Worm (Caenorhabditis elegans): ENCODE measurements around the gene F54C9.9.

DNA sequence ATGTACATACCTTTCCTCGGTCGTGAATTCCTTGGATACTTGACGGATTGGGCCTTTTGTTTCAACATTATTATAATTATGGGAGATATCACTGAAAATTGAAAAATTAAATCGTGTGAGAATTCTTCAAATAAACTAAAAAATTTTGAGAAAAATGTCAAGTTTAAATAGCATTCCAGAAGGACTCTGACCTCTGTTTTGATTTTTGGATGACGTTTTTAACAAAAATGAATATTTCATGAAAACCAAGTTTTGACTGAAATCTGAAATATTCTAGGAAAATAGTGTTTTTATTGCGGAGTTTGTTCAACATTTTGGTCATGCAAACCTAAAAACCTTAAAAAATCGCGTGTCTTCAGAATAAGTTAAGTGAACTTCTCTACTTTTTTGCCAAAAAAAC lies 21.7 kb upstream of the F54C9.9 start, which contains the start of gene glb-27:
- TF ChIP-seq flt-1 (GFP tag; IDR thresholded peaks at IDR 0.05) (no peak), klf-2 (GFP tag; conservative IDR thresholded peaks at IDR 0.05) (no peak), med-1 (GFP tag; optimal IDR thresholded peaks at IDR 0.05; ENCODE audit: insufficient read depth) (no peak)
